Worm (Caenorhabditis elegans) whole organism, L3 larva: ENCODE measurements around the gene C30H6.8.

Experiments
- aly-2 ChIP-seq: fragments of 150-350 bp; optimal IDR thresholded peaks from 2 replicates; lab custom pipeline; 2014; ENCODE audit warnings: missing biosample characterization, missing genetic modification characterization
- ama-1 ChIP-seq: fragments of 150-350 bp; optimal IDR thresholded peaks from 2 replicates; lab custom pipeline; 2018
- elt-1 ChIP-seq: fragments of 150-350 bp; optimal IDR thresholded peaks from 2 replicates; lab custom pipeline; 2014; ENCODE audit warnings: missing biosample characterization, missing genetic modification characterization
- elt-3 ChIP-seq, 3 experiments: fragments of 150-350 bp in 1 of 3; sonication (generic microtip) in 2 of 3; optimal IDR thresholded peaks; 2 replicates in 2 of 3; 4 replicates in 1 of 3; lab custom pipeline; 2014 to 2017; ENCODE audit warnings: missing biosample characterization in 3 of 3, missing genetic modification characterization in 3 of 3
- eor-1 ChIP-seq, 2 experiments: fragments of 150-350 bp; optimal IDR thresholded peaks; 2 replicates each; lab custom pipeline; 2014 to 2018; ENCODE audit warnings: missing biosample characterization in 2 of 2, missing genetic modification characterization in 2 of 2
- fkh-10 ChIP-seq: sonication (generic microtip); optimal IDR thresholded peaks from 2 replicates; lab custom pipeline; 2017; ENCODE audit warnings: missing biosample characterization, missing genetic modification reagents, missing genetic modification characterization
- hmg-11 ChIP-seq: sonication (generic microtip); optimal IDR thresholded peaks from 2 replicates; lab custom pipeline; 2016; ENCODE audit warnings: missing genetic modification characterization, missing compliant biosample characterization
- nhr-11 ChIP-seq: fragments of 150-350 bp; optimal IDR thresholded peaks from 2 replicates; lab custom pipeline; 2014; ENCODE audit warnings: missing biosample characterization, missing genetic modification characterization
- pha-4 ChIP-seq: fragments of 150-350 bp; optimal IDR thresholded peaks from 2 replicates; lab custom pipeline; 2014; ENCODE audit warnings: missing biosample characterization, missing genetic modification reagents, missing genetic modification characterization
- snpc-4 ChIP-seq: fragments of 150-350 bp; optimal IDR thresholded peaks from 2 replicates; lab custom pipeline; 2014; ENCODE audit warnings: missing biosample characterization, missing genetic modification characterization
- ztf-11 ChIP-seq: fragments of 150-350 bp; optimal IDR thresholded peaks from 2 replicates; lab custom pipeline; 2014; ENCODE audit warnings: missing biosample characterization, missing genetic modification characterization

- TF ChIP-seq elt-1 (tag; lab: Kevin White, UChicago) (no peak), ama-1 (lab: Kevin White, UChicago) (no peak), fkh-10 (GFP tag; lab: Kevin White, UChicago) (no peak), elt-3 (tag; optimal IDR thresholded peaks at IDR 0.05; lab: Kevin White, UChicago) (no peak), eor-1 (tag; optimal IDR thresholded peaks at IDR 0.05; lab: Kevin White, UChicago) (no peak), ztf-11 (no peak), snpc-4 (tag; lab: Kevin White, UChicago) (no peak), pha-4 (tag; lab: Kevin White, UChicago) (no peak), nhr-11 (tag; lab: Kevin White, UChicago) (no peak), aly-2 (tag; lab: Kevin White, UChicago) (no peak), hmg-11 (tag; lab: Kevin White, UChicago) (no peak)
These were observed 13.8 kb downstream of the C30H6.8 start, which contains the start of gene sru-15 for ce11 chrIV:17395910-17396309.
